Worm (Caenorhabditis elegans): ENCODE measurements around the gene spig-1.

ce11 chrV:7091287-7091686, 39.8 kb downstream of the spig-1 start, which contains the start of gene nhr-286:
- TF ChIP-seq lsy-2 (tag; optimal IDR thresholded peaks at IDR 0.05) = no peak
- no peak for TF ChIP-seq unc-62 (GFP tag; optimal IDR thresholded peaks at IDR 0.05)
- TF ChIP-seq mdl-1 (tag; optimal IDR thresholded peaks at IDR 0.05) = no peak
- no peak for TF ChIP-seq egl-27 (tag; optimal IDR thresholded peaks at IDR 0.05)
- no peak for TF ChIP-seq nhr-25 (tag; optimal IDR thresholded peaks at IDR 0.05)
- no peak for TF ChIP-seq F13H6.1 (tag; optimal IDR thresholded peaks at IDR 0.05)
- TF ChIP-seq ama-1 (optimal IDR thresholded peaks at IDR 0.05) = no peak
- TF ChIP-seq nhr-11 (tag; optimal IDR thresholded peaks at IDR 0.05) = no peak
- no peak for TF ChIP-seq alr-1 (tag; optimal IDR thresholded peaks at IDR 0.05)
- no peak for TF ChIP-seq nhr-237 (tag; optimal IDR thresholded peaks at IDR 0.05)
- TF ChIP-seq elt-3 (tag; optimal IDR thresholded peaks at IDR 0.05) = no peak
